Fruit fly (Drosophila melanogaster): ENCODE results near the gene CG31867.

The CG31867 gene

DNA sequence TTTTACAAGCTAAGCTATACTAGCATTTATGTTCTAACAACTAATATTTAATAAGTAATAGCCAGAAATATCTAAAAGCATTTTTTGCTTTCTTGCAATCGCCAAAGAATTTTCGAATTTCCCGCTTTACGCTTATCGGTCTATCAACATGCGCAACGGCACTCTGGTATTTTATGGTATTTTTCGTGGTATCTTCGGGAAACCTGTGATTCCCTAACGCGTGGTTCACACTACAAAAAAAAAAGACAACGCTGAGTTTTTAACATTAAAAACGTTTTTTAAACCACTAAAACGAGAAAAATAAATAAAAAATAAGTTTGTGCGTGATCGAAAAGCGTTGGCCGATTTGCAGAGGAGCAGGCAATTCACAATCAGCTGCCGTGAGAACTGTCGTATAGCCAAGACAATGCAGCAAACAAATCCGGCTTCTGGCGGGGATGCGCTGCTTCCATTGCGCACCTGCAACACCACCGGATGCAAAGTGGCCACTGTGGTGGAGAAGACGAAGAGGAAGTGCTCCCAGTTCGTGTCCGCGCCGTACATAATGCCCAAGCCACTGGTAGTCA is 33.7 kb upstream of the CG31867 start, which contains the start of gene Boh2:
Boh2 (plus strand) TSS at position 207 of the 566 bp plus-strand sequence.
- no peak for TF ChIP-seq CrebA (GFP tag; optimal IDR thresholded peaks at IDR 0.05; ENCODE audit: borderline replicate concordance)
- TF ChIP-seq dsf (GFP tag; optimal IDR thresholded peaks at IDR 0.05; ENCODE audit: borderline replicate concordance): no peak
- no peak for TF ChIP-seq Hnf4 (GFP tag; optimal IDR thresholded peaks at IDR 0.05)
- TF ChIP-seq ey (GFP tag; optimal IDR thresholded peaks at IDR 0.05): no peak
- no peak for TF ChIP-seq OdsH (GFP tag; optimal IDR thresholded peaks at IDR 0.05)
- no peak for TF ChIP-seq sage (GFP tag; optimal IDR thresholded peaks at IDR 0.05)
- TF ChIP-seq Dfd (GFP tag; optimal IDR thresholded peaks at IDR 0.05): no peak
- TF ChIP-seq h (GFP tag; optimal IDR thresholded peaks at IDR 0.05): no peak
- TF ChIP-seq Jra (GFP tag; optimal IDR thresholded peaks at IDR 0.05): no peak
- TF ChIP-seq Myc (optimal IDR thresholded peaks at IDR 0.05): no peak
- TF ChIP-seq psq (GFP tag; optimal IDR thresholded peaks at IDR 0.05): no peak
- TF ChIP-seq rgr (GFP tag; optimal IDR thresholded peaks at IDR 0.05): no peak
- no peak for TF ChIP-seq Hr83 (GFP tag; optimal IDR thresholded peaks at IDR 0.05; ENCODE audit: poor library complexity, severe bottlenecking)
- no peak for TF ChIP-seq Sp1 (GFP tag; optimal IDR thresholded peaks at IDR 0.05)
- no peak for TF ChIP-seq foxo (GFP tag; optimal IDR thresholded peaks at IDR 0.05)
- TF ChIP-seq usp (GFP tag; optimal IDR thresholded peaks at IDR 0.05): no peak
- no peak for TF ChIP-seq tai (GFP tag; optimal IDR thresholded peaks at IDR 0.05)
- TF ChIP-seq Abd-B (GFP tag; optimal IDR thresholded peaks at IDR 0.05): no peak

DNA sequence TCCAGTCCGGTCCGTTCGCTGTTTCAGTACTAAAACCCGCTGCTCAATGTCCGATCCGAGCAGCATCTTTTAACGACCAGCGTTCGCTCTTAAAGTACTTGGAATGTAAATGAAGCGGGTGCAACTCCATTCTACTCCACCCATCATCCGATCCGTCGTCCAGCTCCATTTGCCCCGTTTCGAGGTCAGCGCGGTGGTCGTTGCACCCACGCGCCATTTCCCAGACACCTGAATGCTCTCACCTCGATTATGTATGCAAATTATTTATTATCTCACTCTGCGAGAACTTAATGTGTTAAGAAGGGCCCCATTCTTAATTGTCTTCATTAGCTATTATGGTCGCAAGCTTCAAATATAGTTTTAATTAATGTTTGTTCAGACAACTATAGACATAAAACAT is 33.1 kb upstream of the CG31867 start:
- no peak for TF ChIP-seq CG9705 (GFP tag; optimal IDR thresholded peaks at IDR 0.05)
- no peak for TF ChIP-seq dmrt93B (GFP tag; optimal IDR thresholded peaks at IDR 0.05)
- no peak for TF ChIP-seq tai (GFP tag; optimal IDR thresholded peaks at IDR 0.05)
- TF ChIP-seq dsf (GFP tag; optimal IDR thresholded peaks at IDR 0.05; ENCODE audit: borderline replicate concordance): no peak
- no peak for TF ChIP-seq Hr78 (GFP tag; optimal IDR thresholded peaks at IDR 0.05)
- no peak for TF ChIP-seq Myc (optimal IDR thresholded peaks at IDR 0.05)
- no peak for TF ChIP-seq usp (GFP tag; optimal IDR thresholded peaks at IDR 0.05)
- TF ChIP-seq foxo (GFP tag; optimal IDR thresholded peaks at IDR 0.05): no peak
- TF ChIP-seq Jra (GFP tag; optimal IDR thresholded peaks at IDR 0.05): no peak
- no peak for TF ChIP-seq Sp1 (GFP tag; optimal IDR thresholded peaks at IDR 0.05)
- TF ChIP-seq jim (GFP tag; optimal IDR thresholded peaks at IDR 0.05): no peak
- TF ChIP-seq Vsx2 (GFP tag; optimal IDR thresholded peaks at IDR 0.05; ENCODE audit: partially characterized antibody): no peak
- no peak for TF ChIP-seq h (GFP tag; optimal IDR thresholded peaks at IDR 0.05)
- TF ChIP-seq Dif (GFP tag; optimal IDR thresholded peaks at IDR 0.05; ENCODE audit: partially characterized antibody): no peak
- no peak for TF ChIP-seq Rel (GFP tag; optimal IDR thresholded peaks at IDR 0.05)
- TF ChIP-seq Rel (tag; optimal IDR thresholded peaks at IDR 0.05): no peak
- TF ChIP-seq Abd-B (GFP tag; optimal IDR thresholded peaks at IDR 0.05): no peak
- no peak for TF ChIP-seq Mio (GFP tag; optimal IDR thresholded peaks at IDR 0.05)

- peak; percentile 54 for TF ChIP-seq rgr (GFP tag; optimal IDR thresholded peaks at IDR 0.05)
- TF ChIP-seq Rel (GFP tag; optimal IDR thresholded peaks at IDR 0.05): no peak
- no peak for TF ChIP-seq Rel (tag; optimal IDR thresholded peaks at IDR 0.05)
- no peak for TF ChIP-seq Hr78 (GFP tag; optimal IDR thresholded peaks at IDR 0.05)
- TF ChIP-seq pan (optimal IDR thresholded peaks at IDR 0.05): no peak
- TF ChIP-seq Jra (GFP tag; optimal IDR thresholded peaks at IDR 0.05): no peak
- TF ChIP-seq foxo (GFP tag; optimal IDR thresholded peaks at IDR 0.05): peak in 1 of 2 experiments; percentile 35
- peak; percentile 17 for TF ChIP-seq h (GFP tag; optimal IDR thresholded peaks at IDR 0.05)
- TF ChIP-seq sv (GFP tag; optimal IDR thresholded peaks at IDR 0.05): no peak
- TF ChIP-seq woc (GFP tag; optimal IDR thresholded peaks at IDR 0.05): peak; percentile 70
- TF ChIP-seq tai (GFP tag; optimal IDR thresholded peaks at IDR 0.05): peak; percentile 28
- TF ChIP-seq Vsx2 (GFP tag; optimal IDR thresholded peaks at IDR 0.05; ENCODE audit: partially characterized antibody): no peak
- peak; percentile 65 for TF ChIP-seq fru (GFP tag; optimal IDR thresholded peaks at IDR 0.05)
- TF ChIP-seq jim (GFP tag; optimal IDR thresholded peaks at IDR 0.05): peak; percentile 16
- TF ChIP-seq psq (GFP tag; optimal IDR thresholded peaks at IDR 0.05): peak; percentile 73
- peak in 1 of 2 experiments; percentile 31 for TF ChIP-seq dl (GFP tag; optimal IDR thresholded peaks at IDR 0.05; ENCODE audit: insufficient read depth in 1 of 2, partially characterized antibody in 2 of 2)
- TF ChIP-seq ey (GFP tag; optimal IDR thresholded peaks at IDR 0.05): peak; percentile 54
- peak; percentile 43 for TF ChIP-seq Sp1 (GFP tag; optimal IDR thresholded peaks at IDR 0.05)
- peak; percentile 34 for TF ChIP-seq OdsH (GFP tag; optimal IDR thresholded peaks at IDR 0.05)
These were observed 30.4 kb upstream of the CG31867 start for dm6 chr2L:11175393-11176258.
